Worm (Caenorhabditis elegans): ENCODE results near the gene M70.2.
"Not testable (repeated sequence)": the region's sequence is repeated elsewhere in the genome, so short reads cannot be mapped to it uniquely, and the experiment has no call there.

The M70.2 gene

ce11 chrIV:2242349-2243088 is at the start of gene M70.2, which contains the start of gene M70.3:
Gene M70.2, plus strand, starts transcription at chrIV:2243038.
Gene M70.3, minus strand, starts transcription at chrIV:2242449.
- TF ChIP-seq nhr-20 (tag; optimal IDR thresholded peaks at IDR 0.05) (no peak), efl-1 (optimal IDR thresholded peaks at IDR 0.05) (no peak), efl-1 (GFP tag; optimal IDR thresholded peaks at IDR 0.05 in 1 of 2) (peak in 1 of 2 experiments; percentile 54)

ce11 chrIV:2193558-2193957 is 49.3 kb upstream of the M70.2 start:
- TF ChIP-seq fos-1 (tag; optimal IDR thresholded peaks at IDR 0.05) = no peak
- no peak for TF ChIP-seq hlh-17 (GFP tag; optimal IDR thresholded peaks at IDR 0.05; ENCODE audit: borderline replicate concordance)
- TF ChIP-seq alr-1 (tag; optimal IDR thresholded peaks at IDR 0.05; ENCODE audit: borderline replicate concordance) = no peak
- no peak for TF ChIP-seq tlp-1 (tag; optimal IDR thresholded peaks at IDR 0.05)
- TF ChIP-seq nhr-90 (tag; optimal IDR thresholded peaks at IDR 0.05; ENCODE audit: poor library complexity) = no peak
- TF ChIP-seq fkh-8 (tag; optimal IDR thresholded peaks at IDR 0.05) = peak; percentile 18

ce11 chrIV:2195598-2195997 is 47.2 kb upstream of the M70.2 start:
- TF ChIP-seq blmp-1 (tag; optimal IDR thresholded peaks at IDR 0.05) (peak; percentile 66), egl-13 (tag; optimal IDR thresholded peaks at IDR 0.05) (no peak), lin-14 (GFP tag; optimal IDR thresholded peaks at IDR 0.05) (no peak), dsc-1 (tag; optimal IDR thresholded peaks at IDR 0.05) (peak; percentile 26), lin-35 (GFP tag; optimal IDR thresholded peaks at IDR 0.05) (peak in 1 of 2 experiments; percentile 53), nhr-85 (tag) (peak; percentile 54), Y116A8C.19 (tag; optimal IDR thresholded peaks at IDR 0.05; ENCODE audit: borderline replicate concordance) (no peak), elt-3 (tag; optimal IDR thresholded peaks at IDR 0.05) (peak in 1 of 6 experiments; percentile 50), ceh-90 (tag; optimal IDR thresholded peaks at IDR 0.05) (no peak), efl-1 (optimal IDR thresholded peaks at IDR 0.05) (peak in 1 of 2 experiments; percentile 6), efl-1 (GFP tag; optimal IDR thresholded peaks at IDR 0.05 in 1 of 2) (no peak), grh-1 (GFP tag; IDR thresholded peaks at IDR 0.05) (0 out of 2 replicates have a peak, but pooled peaks have one; percentile 29), nhr-20 (tag; optimal IDR thresholded peaks at IDR 0.05) (peak; percentile 51), snu-23 (GFP tag; optimal IDR thresholded peaks at IDR 0.05) (peak; percentile 35), mdl-1 (tag; optimal IDR thresholded peaks at IDR 0.05) (peak in 1 of 2 experiments; percentile 53), mep-1 (tag; optimal IDR thresholded peaks at IDR 0.05) (peak; percentile 16), fkh-8 (tag; optimal IDR thresholded peaks at IDR 0.05) (peak; percentile 36)

- TF ChIP-seq nhr-85 (tag) (peak; percentile 42), aha-1 (tag; optimal IDR thresholded peaks at IDR 0.05) (no peak), efl-1 (optimal IDR thresholded peaks at IDR 0.05) (no peak), efl-1 (GFP tag; optimal IDR thresholded peaks at IDR 0.05 in 1 of 2) (peak in 1 of 2 experiments; percentile 58)
Observed at ce11 chrIV:2198741-2199140, 44.1 kb upstream of the M70.2 start, which contains the start of gene Y71G10AR.4. Gene Y71G10AR.4, plus strand, starts transcription at chrIV:2199041.

- not testable (repeated sequence) for TF ChIP-seq mef-2, pqm-1, fkh-8 (tag; optimal IDR thresholded peaks at IDR 0.05)
Observed at ce11 chrIV:2216756-2217155, 26.1 kb upstream of the M70.2 start, which contains the start of gene T04C4.3. Gene T04C4.3, minus strand, starts transcription at chrIV:2216856.

ce11 chrIV:2217260-2217659 is 25.6 kb upstream of the M70.2 start:
- peak in 1 of 2 experiments; percentile 2 for TF ChIP-seq efl-1 (optimal IDR thresholded peaks at IDR 0.05)
- TF ChIP-seq efl-1 (GFP tag; optimal IDR thresholded peaks at IDR 0.05 in 1 of 2) = peak in 1 of 2 experiments; percentile 51
- no peak for TF ChIP-seq sptf-1 (tag; optimal IDR thresholded peaks at IDR 0.05)
- TF ChIP-seq nhr-47 (tag; optimal IDR thresholded peaks at IDR 0.05) = no peak
- TF ChIP-seq irx-1 (tag; optimal IDR thresholded peaks at IDR 0.05) = no peak
- TF ChIP-seq C04F5.9 (tag; optimal IDR thresholded peaks at IDR 0.05) = no peak
- TF ChIP-seq hlh-4 (tag; optimal IDR thresholded peaks at IDR 0.05) = no peak
- TF ChIP-seq vab-15 (tag; optimal IDR thresholded peaks at IDR 0.05) = no peak
- peak; percentile 38 for TF ChIP-seq tbx-2 (tag; optimal IDR thresholded peaks at IDR 0.05)
- peak; percentile 12 for TF ChIP-seq unc-130 (tag; optimal IDR thresholded peaks at IDR 0.05)
- peak; percentile 11 for TF ChIP-seq lin-39 (tag; optimal IDR thresholded peaks at IDR 0.05)
- no peak for TF ChIP-seq lin-15B (tag; optimal IDR thresholded peaks at IDR 0.05)
- no peak for TF ChIP-seq ztf-11 (tag; optimal IDR thresholded peaks at IDR 0.05)
- TF ChIP-seq jun-1 (tag; optimal IDR thresholded peaks at IDR 0.05) = no peak
- no peak for TF ChIP-seq hpl-2 (GFP tag; optimal IDR thresholded peaks at IDR 0.05)
- TF ChIP-seq ztf-4 (tag; optimal IDR thresholded peaks at IDR 0.05) = no peak
- no peak for TF ChIP-seq ces-1 (GFP tag; optimal IDR thresholded peaks at IDR 0.05)
- peak in 1 of 2 experiments; percentile 61 for TF ChIP-seq mdl-1 (tag; optimal IDR thresholded peaks at IDR 0.05)
- peak; percentile 76 for TF ChIP-seq lin-14 (GFP tag; optimal IDR thresholded peaks at IDR 0.05)
- TF ChIP-seq elt-2 (tag; optimal IDR thresholded peaks at IDR 0.05) = no peak

All from whole organism, L1 larva.